Fruit fly (Drosophila melanogaster) whole organism: ENCODE data around the gene CG31510.

ENCODE experiments used
- EcR ChIP-seq, 2 experiments: fragments of >200 bp; optimal IDR thresholded peaks; 2 replicates each; lab custom pipeline; 2017; ENCODE audit warnings: missing biosample characterization in 2 of 2, missing genetic modification characterization in 2 of 2, missing genetic modification reagents in 2 of 2
- usp ChIP-seq: fragments of >200 bp; optimal IDR thresholded peaks from 2 replicates; lab custom pipeline; 2017; ENCODE audit warnings: missing biosample characterization, missing genetic modification characterization, mixed read lengths

DNA sequence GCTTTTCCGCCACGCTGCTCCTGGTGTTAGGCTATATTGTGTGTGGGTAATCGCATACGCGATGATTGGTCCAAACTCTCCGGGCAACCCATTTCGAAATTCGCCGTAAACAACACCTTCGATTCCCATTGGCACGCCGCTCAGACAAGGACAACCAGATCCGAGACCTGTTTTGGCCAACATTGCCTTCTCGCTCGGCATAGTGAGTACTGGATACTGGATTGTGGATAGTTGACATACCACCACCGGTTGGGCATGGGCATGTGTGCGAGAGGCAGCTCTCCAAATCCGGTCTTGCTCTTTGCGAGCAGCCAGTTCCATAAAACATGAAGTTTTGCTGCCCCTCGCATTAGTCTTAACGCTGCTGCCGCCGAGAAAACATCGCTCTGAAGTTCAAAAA, 28.1 kb downstream of the CG31510 start, which contains the start of gene fd96Cb:
- no peak for TF ChIP-seq usp (GFP tag; lab: Kevin White, UChicago)
- TF ChIP-seq EcR (GFP tag; optimal IDR thresholded peaks at IDR 0.05; lab: Kevin White, UChicago): no peak
